Worm (Caenorhabditis elegans): ENCODE data around the gene npr-34.

The npr-34 gene

DNA sequence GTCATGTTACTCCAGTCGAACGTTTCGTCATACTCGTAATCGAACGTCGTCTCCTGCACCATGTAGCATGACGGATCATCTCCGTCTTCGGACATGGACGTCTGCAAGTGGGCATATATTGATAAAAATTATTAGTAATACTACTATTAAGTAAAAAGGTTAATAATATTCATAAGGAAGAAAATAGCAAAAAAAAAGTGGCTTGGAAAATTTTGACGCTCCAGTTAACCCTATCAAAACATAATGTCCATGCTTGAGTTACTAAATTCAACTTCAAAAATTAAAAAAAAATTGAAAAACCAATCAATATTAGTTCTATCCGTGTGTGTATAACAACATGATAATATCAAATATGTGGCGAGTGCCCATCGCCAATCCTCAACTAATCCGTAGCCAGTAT is at the start of gene npr-34:
Gene npr-34 (minus strand): TSS at position 101 of the 400 bp plus-strand sequence.
- TF ChIP-seq lin-15B (tag; optimal IDR thresholded peaks at IDR 0.05) (no peak), eor-1 (tag; optimal IDR thresholded peaks at IDR 0.05) (no peak), elt-2 (tag; optimal IDR thresholded peaks at IDR 0.05) (no peak), ceh-82 (tag; optimal IDR thresholded peaks at IDR 0.05) (no peak), ZK546.5 (tag; optimal IDR thresholded peaks at IDR 0.05) (no peak), hmg-11 (tag; optimal IDR thresholded peaks at IDR 0.05) (no peak), ztf-11 (tag; optimal IDR thresholded peaks at IDR 0.05) (no peak), R02D3.7 (tag; optimal IDR thresholded peaks at IDR 0.05) (no peak), snpc-4 (tag; optimal IDR thresholded peaks at IDR 0.05) (no peak), fos-1 (tag; optimal IDR thresholded peaks at IDR 0.05) (no peak), skn-1 (tag; optimal IDR thresholded peaks at IDR 0.05) (no peak), nhr-43 (tag; optimal IDR thresholded peaks at IDR 0.05; ENCODE audit: poor library complexity, severe bottlenecking) (no peak), nhr-77 (tag; optimal IDR thresholded peaks at IDR 0.05) (no peak)

DNA sequence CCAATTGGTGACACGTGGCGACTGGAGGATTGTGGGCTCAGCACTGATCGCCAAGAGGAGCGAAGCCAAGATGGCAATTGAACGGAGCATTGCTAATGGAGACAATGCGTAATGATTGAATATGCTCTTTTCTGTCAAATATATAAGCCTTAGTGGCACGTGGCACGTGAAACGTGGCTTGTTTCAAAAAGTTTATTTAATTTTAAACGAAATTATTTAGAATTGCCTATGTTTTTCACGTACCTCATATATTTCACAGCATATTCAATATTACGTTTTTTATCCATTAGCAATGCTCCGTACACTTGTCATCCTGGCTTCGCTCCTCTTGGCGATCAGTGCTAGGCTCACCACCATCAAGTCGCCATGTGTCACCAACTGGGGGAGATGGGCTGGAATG is 46.9 kb upstream of the npr-34 start, which contains the start of gene Y54E2A.9:
Gene Y54E2A.9 (minus strand): TSS at position 101 of the 400 bp plus-strand sequence.
- no peak for TF ChIP-seq pqm-1 (tag; optimal IDR thresholded peaks at IDR 0.05)
- no peak for TF ChIP-seq nhr-12 (tag; optimal IDR thresholded peaks at IDR 0.05)
- no peak for TF ChIP-seq R02D3.7 (tag; optimal IDR thresholded peaks at IDR 0.05)
- no peak for TF ChIP-seq elt-2 (tag; optimal IDR thresholded peaks at IDR 0.05)
- TF ChIP-seq nhr-237 (tag; optimal IDR thresholded peaks at IDR 0.05), result no peak
- no peak for TF ChIP-seq nhr-43 (tag; optimal IDR thresholded peaks at IDR 0.05; ENCODE audit: poor library complexity, severe bottlenecking)
- no peak for TF ChIP-seq aly-2 (tag; optimal IDR thresholded peaks at IDR 0.05)
- TF ChIP-seq nhr-67 (tag; optimal IDR thresholded peaks at IDR 0.05), result no peak

DNA sequence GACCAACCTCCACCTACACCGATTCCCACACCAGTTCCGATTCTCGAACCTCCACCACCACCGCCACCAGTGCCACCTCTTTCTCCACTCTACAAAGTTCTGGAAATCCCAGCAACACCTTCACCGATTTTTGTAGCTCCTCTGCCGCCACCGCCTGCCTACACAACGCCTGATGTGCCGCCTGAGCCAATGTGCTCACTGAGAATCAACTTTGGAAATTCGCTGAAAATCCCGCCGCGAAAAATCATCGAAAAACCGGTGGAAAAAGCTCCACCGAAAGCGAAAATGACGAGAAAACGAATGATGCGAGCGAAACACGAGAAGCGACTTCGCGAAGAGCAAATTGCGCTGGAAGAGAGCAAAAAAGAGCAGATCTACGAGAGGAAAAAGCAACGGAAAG is 40.8 kb upstream of the npr-34 start:
- TF ChIP-seq fkh-10 (GFP tag; optimal IDR thresholded peaks at IDR 0.05) (no peak), elt-2 (tag; optimal IDR thresholded peaks at IDR 0.05) (no peak), pqm-1 (tag; optimal IDR thresholded peaks at IDR 0.05) (no peak)

- TF ChIP-seq lin-15B (tag; optimal IDR thresholded peaks at IDR 0.05) (no peak), ceh-82 (tag; optimal IDR thresholded peaks at IDR 0.05) (no peak), jun-1 (tag; optimal IDR thresholded peaks at IDR 0.05) (no peak), ama-1 (optimal IDR thresholded peaks at IDR 0.05) (no peak), hmg-11 (tag; optimal IDR thresholded peaks at IDR 0.05) (no peak), ztf-4 (tag; optimal IDR thresholded peaks at IDR 0.05) (no peak), pqm-1 (tag; optimal IDR thresholded peaks at IDR 0.05) (no peak), zag-1 (tag; optimal IDR thresholded peaks at IDR 0.05) (no peak), nhr-12 (tag; optimal IDR thresholded peaks at IDR 0.05) (no peak), elt-1 (tag; optimal IDR thresholded peaks at IDR 0.05) (no peak), elt-2 (tag; optimal IDR thresholded peaks at IDR 0.05) (no peak), eor-1 (tag; optimal IDR thresholded peaks at IDR 0.05) (no peak), skn-1 (tag; optimal IDR thresholded peaks at IDR 0.05) (no peak), mml-1 (tag; optimal IDR thresholded peaks at IDR 0.05) (no peak), nhr-28 (tag; optimal IDR thresholded peaks at IDR 0.05) (no peak), unc-62 (GFP tag; optimal IDR thresholded peaks at IDR 0.05) (no peak)
These were observed 39.0 kb upstream of the npr-34 start, which contains the start of gene Y54E2A.8 for ce11 chrII:14778092-14778491. Gene Y54E2A.8, plus strand, starts transcription at chrII:14778345.

DNA sequence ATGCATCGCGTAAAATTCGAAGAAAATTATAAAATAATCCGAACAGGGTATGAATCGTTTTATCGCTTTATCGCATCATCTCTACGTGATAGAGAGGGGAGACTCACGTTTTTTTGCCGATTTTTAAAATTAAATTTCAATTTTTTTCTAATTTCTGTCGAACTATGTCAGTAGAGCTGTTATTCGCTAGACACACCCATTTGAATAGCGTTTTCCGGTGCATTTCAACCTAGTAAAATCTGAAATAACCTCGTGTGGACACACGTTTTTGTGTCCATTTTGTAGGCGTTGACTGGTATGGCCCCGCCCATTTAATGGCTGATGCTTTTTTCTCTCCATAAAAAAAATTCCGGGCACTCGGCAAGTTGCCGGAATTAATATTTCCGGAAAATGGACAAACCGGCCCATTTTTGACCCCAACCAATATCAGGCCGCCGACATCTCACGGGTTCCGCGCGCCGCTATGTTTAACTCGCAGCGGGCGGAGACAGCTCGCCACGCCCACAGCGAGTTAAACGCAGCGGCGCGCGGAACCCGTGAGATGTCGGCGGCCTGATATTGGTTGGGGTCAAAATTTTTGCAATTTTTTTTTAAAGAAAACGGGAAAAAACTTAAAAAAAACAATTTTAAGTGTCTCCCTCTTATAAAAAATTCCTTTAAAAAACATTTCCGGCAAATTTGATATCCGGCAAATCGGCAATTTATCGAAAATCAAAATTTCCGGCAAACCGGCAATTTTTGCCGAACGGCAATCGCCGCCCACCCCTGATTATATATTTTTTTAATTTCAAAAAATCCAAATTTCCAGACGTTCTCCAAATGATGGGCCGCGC is 34.1 kb upstream of the npr-34 start, which contains the start of gene Y54E2A.7:
Gene Y54E2A.7 (minus strand): TSS at position 51 of the 833 bp plus-strand sequence.
- TF ChIP-seq lin-39 (tag; optimal IDR thresholded peaks at IDR 0.05) (no peak), R02D3.7 (tag; optimal IDR thresholded peaks at IDR 0.05) (no peak), hmg-11 (tag; optimal IDR thresholded peaks at IDR 0.05) (no peak), fkh-2 (tag; optimal IDR thresholded peaks at IDR 0.05) (no peak), pqm-1 (tag; optimal IDR thresholded peaks at IDR 0.05) (no peak), ceh-9 (tag; optimal IDR thresholded peaks at IDR 0.05) (no peak)

DNA sequence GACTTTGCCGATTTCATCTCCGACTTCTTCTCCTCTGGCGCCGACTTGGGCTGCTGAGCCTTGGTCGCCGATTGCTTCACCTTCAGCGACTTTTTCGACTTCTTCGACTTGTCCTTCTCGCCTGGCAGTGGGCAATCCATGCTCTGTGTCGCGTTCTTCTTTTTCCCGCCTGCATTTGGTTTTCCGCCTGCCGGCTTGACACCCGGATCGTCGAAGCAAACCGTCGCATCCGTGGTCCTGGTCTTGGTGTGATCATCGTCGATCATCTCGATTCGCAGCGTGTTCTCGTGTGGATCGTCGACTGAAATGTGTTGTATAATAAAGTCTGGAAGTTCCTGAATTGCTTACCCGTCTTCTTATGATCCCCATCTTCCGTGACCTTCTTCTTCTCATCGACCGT is 33.1 kb upstream of the npr-34 start:
- TF ChIP-seq ceh-28 (tag; optimal IDR thresholded peaks at IDR 0.05), result no peak
- TF ChIP-seq lin-39 (tag; optimal IDR thresholded peaks at IDR 0.05), result no peak
- no peak for TF ChIP-seq snpc-4 (tag; optimal IDR thresholded peaks at IDR 0.05)
- TF ChIP-seq egl-27 (tag; optimal IDR thresholded peaks at IDR 0.05), result no peak
- TF ChIP-seq nhr-28 (tag; optimal IDR thresholded peaks at IDR 0.05), result no peak
- TF ChIP-seq hmg-11 (tag; optimal IDR thresholded peaks at IDR 0.05), result no peak

Data from whole organism, L3 larva.